Worm (Caenorhabditis elegans) whole organism, dauer: ENCODE results near the gene ubc-18.

ENCODE experiments used
- unc-62 ChIP-seq: sonication (generic microtip); optimal IDR thresholded peaks from 2 replicates; lab custom pipeline; 2017; ENCODE audit warnings: missing biosample characterization, missing genetic modification reagents, missing genetic modification characterization

The ubc-18 gene

ce11 chrIII:7034252-7035223, 33.8 kb downstream of the ubc-18 start:
- TF ChIP-seq unc-62 (GFP tag; lab: Kevin White, UChicago): no peak

DNA sequence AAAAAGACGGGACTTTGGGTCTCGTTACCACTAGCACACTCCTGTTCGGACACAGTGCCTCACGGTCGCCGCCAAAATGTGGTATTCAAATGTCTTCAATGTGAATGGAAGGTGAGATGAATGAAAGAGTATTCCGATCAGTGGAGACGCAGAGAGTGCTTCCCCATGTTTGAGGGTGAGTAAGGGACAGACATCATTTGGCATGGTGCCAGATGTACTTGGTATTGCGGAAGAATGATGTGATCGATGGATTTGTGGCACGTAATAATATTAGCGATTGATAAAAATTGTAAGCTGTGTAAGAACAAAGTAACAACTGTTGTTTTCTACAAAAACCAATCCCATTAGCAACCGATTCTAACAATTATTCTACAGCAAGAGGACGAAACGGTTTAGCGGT, 36.3 kb downstream of the ubc-18 start:
- no peak for TF ChIP-seq unc-62 (GFP tag; lab: Kevin White, UChicago)

- no peak for TF ChIP-seq unc-62 (GFP tag; lab: Kevin White, UChicago)
Measured at ce11 chrIII:7030044-7030804, 38.1 kb downstream of the ubc-18 start.

ce11 chrIII:7029105-7029504, 39.3 kb downstream of the ubc-18 start, which contains the start of gene cyk-1:
Gene cyk-1, minus strand, starts transcription at chrIII:7029205.
- no peak for TF ChIP-seq unc-62 (GFP tag; lab: Kevin White, UChicago)

ce11 chrIII:7025839-7026238, 42.5 kb downstream of the ubc-18 start:
- TF ChIP-seq unc-62 (GFP tag; lab: Kevin White, UChicago): no peak

DNA sequence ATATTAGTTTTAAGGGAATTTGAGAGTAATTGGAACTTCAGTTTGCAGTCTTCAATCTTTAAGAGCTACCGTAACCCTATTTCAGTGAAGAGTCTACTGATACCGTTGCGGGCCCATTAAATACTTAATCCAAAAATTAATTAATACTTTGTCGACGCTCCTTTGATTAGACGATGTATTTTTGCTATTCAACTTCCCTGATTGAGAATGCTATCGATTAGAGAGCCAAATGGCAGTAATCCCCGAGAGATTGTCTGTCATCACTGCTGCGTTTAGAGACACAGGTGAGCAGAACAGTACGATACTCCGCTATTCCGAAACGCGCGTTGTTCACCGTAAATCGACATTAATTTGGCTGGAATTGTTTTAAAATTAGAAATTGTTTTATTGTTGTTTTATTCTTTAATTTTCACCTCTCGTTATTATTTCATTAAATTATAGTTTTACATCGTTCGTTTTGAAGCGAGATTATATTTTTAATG, 47.2 kb downstream of the ubc-18 start, which contains the start of gene rfl-1:
TSS of gene rfl-1 (plus strand) at position 51 of the 482 bp plus-strand sequence.
- no peak for TF ChIP-seq unc-62 (GFP tag; lab: Kevin White, UChicago)

- TF ChIP-seq unc-62 (GFP tag; lab: Kevin White, UChicago): no peak
Measured at ce11 chrIII:7020500-7020899, 47.9 kb downstream of the ubc-18 start, which contains the start of gene col-8. Gene col-8, minus strand, starts transcription at chrIII:7020600.

DNA sequence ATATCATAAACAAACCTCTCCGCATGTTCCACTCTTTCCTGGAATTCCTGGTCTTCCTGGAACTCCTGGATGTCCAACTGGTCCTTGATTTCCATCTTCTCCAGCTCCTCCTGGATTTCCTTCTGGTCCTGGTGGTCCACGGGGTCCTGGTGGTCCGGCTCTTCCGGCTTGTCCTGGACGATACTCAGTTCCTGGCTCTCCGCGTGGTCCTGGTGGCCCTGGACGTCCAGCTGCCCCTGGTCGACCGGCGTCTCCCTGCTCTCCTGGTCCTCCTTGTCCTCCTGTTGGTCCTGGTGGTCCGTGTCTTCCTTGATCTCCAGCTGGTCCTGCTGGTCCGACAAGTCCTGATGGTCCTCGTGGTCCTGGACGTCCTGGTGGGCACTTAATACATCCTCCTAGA, 48.6 kb downstream of the ubc-18 start:
- no peak for TF ChIP-seq unc-62 (GFP tag; lab: Kevin White, UChicago)
